Fruit fly (Drosophila melanogaster) whole organism, pupa: ENCODE measurements around the gene CG17378.

Source experiments
- CG34367 ChIP-seq: fragments of 200-800 bp; sonication (Bioruptor generic); optimal IDR thresholded peaks from 2 replicates; lab custom pipeline; 2018; ENCODE audit warnings: missing biosample characterization, mild to moderate bottlenecking, missing genetic modification characterization
- CG8301 ChIP-seq: fragments of 200-800 bp; sonication (Bioruptor generic); optimal IDR thresholded peaks from 2 replicates; lab custom pipeline; 2018; ENCODE audit warnings: missing biosample characterization, mild to moderate bottlenecking, missing genetic modification characterization

dm6 chr2L:6783395-6783794 is 9.6 kb downstream of the CG17378 start:
- no peak for TF ChIP-seq CG34367 (tag; lab: Kevin White, UChicago)
- TF ChIP-seq CG8301 (tag; lab: Kevin White, UChicago), result no peak
